Fruit fly (Drosophila melanogaster): ENCODE results near the gene Arglu1.

Gene Arglu1

DNA sequence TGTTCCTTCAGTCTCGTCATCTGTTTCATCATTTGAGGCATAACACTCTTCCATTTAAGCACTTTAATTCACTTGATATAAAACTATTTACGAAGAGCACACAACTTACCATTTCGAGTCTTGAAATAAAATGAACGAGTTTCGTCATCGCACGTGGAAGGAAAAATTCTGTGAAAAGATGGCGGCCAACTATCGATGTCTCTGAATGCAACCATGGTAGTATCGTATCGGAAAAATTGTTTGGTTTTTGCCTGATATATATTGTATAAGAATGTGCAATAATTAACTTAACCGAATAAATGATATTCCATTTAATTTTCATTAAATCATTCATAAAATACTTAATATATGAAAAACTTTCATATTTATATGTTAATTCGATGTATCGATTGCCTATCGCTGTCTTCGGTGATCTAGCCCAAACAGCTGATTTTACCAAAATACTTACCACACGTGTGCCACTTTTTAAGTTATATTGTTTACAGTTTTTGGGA lies 43.0 kb downstream of the Arglu1 start, which contains the start of gene Bka:
TSS of gene Bka (plus strand) at position 417 of the 494 bp plus-strand sequence.
- TF ChIP-seq CG15710 (tag; optimal IDR thresholded peaks at IDR 0.05) (peak; percentile 45), Pif1B (GFP tag; optimal IDR thresholded peaks at IDR 0.05) (peak; percentile 48), gl (tag; optimal IDR thresholded peaks at IDR 0.05) (peak; percentile 8), D1 (tag; optimal IDR thresholded peaks at IDR 0.05) (peak; percentile 30), Snoo (tag; optimal IDR thresholded peaks at IDR 0.05) (peak; percentile 59), Pif1A (GFP tag; optimal IDR thresholded peaks at IDR 0.05) (no peak), CG32121 (GFP tag; IDR thresholded peaks at IDR 0.05) (no peak), EcR (GFP tag; optimal IDR thresholded peaks at IDR 0.05) (no peak), CG4496 (GFP tag; IDR thresholded peaks at IDR 0.05) (peak; percentile 7; the same call in 1 of the 3 replicates)

DNA sequence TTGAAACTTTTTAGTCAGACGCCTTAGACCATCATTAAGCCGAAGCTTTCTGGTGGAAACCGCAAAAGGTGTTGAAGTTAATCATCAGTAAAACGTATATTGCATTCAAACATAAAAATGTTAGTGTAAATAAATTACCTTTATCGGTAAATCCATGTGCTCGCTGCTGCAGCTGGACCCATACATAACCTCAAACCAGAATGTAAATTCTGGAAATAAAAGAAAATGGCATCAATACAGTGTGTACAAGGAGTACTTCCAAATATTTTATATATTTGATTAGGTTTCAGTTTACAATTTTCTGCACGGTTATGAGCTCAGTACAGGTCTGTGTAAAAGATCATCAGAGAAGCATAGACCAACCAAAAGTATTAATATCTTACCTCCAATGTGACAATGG lies 43.7 kb downstream of the Arglu1 start:
- no peak for TF ChIP-seq CG8159 (tag; optimal IDR thresholded peaks at IDR 0.05)
- TF ChIP-seq EcR (GFP tag; optimal IDR thresholded peaks at IDR 0.05), result no peak
- no peak for TF ChIP-seq CG15710 (tag; optimal IDR thresholded peaks at IDR 0.05)
- no peak for TF ChIP-seq CG17806 (tag; optimal IDR thresholded peaks at IDR 0.05)
- no peak for TF ChIP-seq CG14655 (GFP tag; optimal IDR thresholded peaks at IDR 0.05)

DNA sequence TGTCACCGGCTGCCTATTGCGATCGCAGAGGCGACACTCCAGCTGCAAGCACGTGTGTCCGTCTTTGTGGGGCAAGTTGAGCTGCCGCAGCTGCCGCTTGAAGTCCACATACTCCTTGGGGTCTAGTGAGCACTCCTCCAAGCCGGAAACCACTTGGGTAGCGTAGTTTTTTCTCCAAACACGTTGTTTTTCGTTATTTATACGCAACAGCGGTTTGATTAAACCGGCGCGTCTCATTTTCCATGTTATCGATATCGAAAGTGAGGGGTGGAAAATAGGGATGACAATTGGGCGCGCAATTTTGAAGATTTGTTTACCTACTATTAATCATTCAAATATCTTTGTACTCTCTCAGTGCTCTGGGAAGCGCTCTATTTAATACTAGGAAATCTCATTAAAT lies 44.8 kb downstream of the Arglu1 start, which contains the start of gene mtDNA-helicase:
TSS of gene mtDNA-helicase (minus strand) at position 264 of the 400 bp plus-strand sequence.
- no peak for TF ChIP-seq CG15710 (tag; optimal IDR thresholded peaks at IDR 0.05)
- no peak for TF ChIP-seq rn (GFP tag; IDR thresholded peaks at IDR 0.05)
- TF ChIP-seq CG14655 (GFP tag; optimal IDR thresholded peaks at IDR 0.05), result no peak
- no peak for TF ChIP-seq CG17806 (tag; optimal IDR thresholded peaks at IDR 0.05)
- TF ChIP-seq CG12605 (GFP tag; IDR thresholded peaks at IDR 0.05), result no peak
- no peak for TF ChIP-seq gl (tag; optimal IDR thresholded peaks at IDR 0.05)

DNA sequence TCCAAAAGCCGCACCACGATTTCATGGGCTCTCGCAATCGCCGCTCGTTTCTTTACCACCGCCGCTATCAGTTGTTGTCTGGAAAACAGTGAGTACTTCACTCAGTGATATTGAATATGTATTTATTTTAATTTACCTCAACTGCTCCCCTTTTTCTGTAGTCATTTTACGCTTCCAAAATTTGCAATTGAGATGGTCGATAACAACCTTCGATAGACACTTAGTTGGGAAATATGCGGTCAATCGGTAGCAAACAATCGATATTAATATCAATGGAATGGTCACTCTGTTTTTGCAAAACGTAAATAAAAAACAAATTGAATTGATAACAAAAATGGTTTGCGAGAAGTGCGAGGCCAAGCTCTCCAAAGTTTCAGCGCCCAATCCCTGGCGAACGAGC lies 47.4 kb downstream of the Arglu1 start, which contains the start of the genes CG34183 and CG4537:
TSS of gene CG34183 (minus strand) at position 197 of the 400 bp plus-strand sequence.
TSS of gene CG4537 (plus strand) at position 310 of the 400 bp plus-strand sequence.
- TF ChIP-seq Snoo (tag; optimal IDR thresholded peaks at IDR 0.05), result no peak
- TF ChIP-seq CG10348 (GFP tag; IDR thresholded peaks at IDR 0.05), result no peak
- no peak for TF ChIP-seq rn (GFP tag; IDR thresholded peaks at IDR 0.05)
- TF ChIP-seq CG12605 (GFP tag; IDR thresholded peaks at IDR 0.05), result no peak
- TF ChIP-seq EcR (GFP tag; optimal IDR thresholded peaks at IDR 0.05), result no peak
- no peak for TF ChIP-seq D1 (tag; optimal IDR thresholded peaks at IDR 0.05)
- TF ChIP-seq Ets98B (GFP tag; IDR thresholded peaks at IDR 0.05), result no peak
- TF ChIP-seq CG8159 (tag; optimal IDR thresholded peaks at IDR 0.05), result no peak
- no peak for TF ChIP-seq CG17806 (tag; optimal IDR thresholded peaks at IDR 0.05)
- no peak for TF ChIP-seq CG14655 (GFP tag; optimal IDR thresholded peaks at IDR 0.05)
- no peak for TF ChIP-seq Pif1B (GFP tag; optimal IDR thresholded peaks at IDR 0.05)
- TF ChIP-seq CG15710 (tag; optimal IDR thresholded peaks at IDR 0.05), result no peak
- no peak for TF ChIP-seq CG32121 (GFP tag; IDR thresholded peaks at IDR 0.05)
- TF ChIP-seq CG8301 (tag; optimal IDR thresholded peaks at IDR 0.05), result no peak
- no peak for TF ChIP-seq CG34367 (tag; optimal IDR thresholded peaks at IDR 0.05)
- no peak for TF ChIP-seq gl (tag; optimal IDR thresholded peaks at IDR 0.05)
- no peak for TF ChIP-seq Pif1A (GFP tag; optimal IDR thresholded peaks at IDR 0.05)
- TF ChIP-seq CG13204 (GFP tag; optimal IDR thresholded peaks at IDR 0.05), result no peak
- no peak for TF ChIP-seq CG9948 (tag; optimal IDR thresholded peaks at IDR 0.05)

DNA sequence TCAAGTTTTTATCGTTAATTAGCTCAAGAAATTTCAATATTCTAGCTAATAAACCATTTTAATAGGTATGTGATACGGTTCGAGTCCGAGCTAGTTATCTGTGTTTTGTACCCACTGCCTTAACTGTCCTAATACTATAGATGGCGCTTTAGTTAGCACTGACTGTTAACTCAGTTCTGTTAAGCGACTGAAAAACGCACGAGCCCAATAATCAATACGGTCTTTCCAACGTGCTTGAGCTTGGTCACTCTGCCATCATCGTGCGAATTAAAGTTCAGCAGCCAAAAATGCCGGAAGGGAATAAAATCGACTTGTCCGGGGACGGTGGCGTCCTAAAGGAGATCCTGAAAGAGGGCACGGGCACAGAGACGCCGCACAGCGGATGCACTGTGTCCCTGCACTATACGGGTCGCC lies 50.1 kb downstream of the Arglu1 start, which contains the start of gene Fkbp59:
TSS of gene Fkbp59 (plus strand) at position 150 of the 414 bp plus-strand sequence.
- TF ChIP-seq CG4496 (GFP tag; IDR thresholded peaks at IDR 0.05), result peak; percentile 41; the same call in 1 of the 3 replicates
- no peak for TF ChIP-seq Pif1B (GFP tag; optimal IDR thresholded peaks at IDR 0.05)

DNA sequence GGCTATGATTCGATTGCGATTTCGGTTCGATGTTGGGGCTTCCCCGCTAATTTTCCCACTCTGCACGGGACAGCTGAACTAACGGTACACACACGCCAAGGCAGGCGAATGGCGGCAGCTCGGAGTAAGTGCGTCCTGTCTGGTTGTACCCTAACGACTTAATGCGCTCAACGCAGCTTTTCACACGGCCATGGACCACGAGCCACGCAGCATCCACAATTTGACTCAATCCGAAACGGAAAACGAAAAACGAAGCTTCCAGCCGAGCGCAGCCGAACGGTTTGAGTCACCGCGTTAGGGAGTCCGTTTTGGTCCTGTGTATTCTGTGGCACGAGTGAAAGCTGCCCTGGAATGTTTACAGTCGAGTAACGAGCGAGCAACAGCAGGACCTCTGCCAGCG lies 51.8 kb downstream of the Arglu1 start, which contains the start of gene nAChRalpha6:
TSS of gene nAChRalpha6 (minus strand) at position 165 of the 400 bp plus-strand sequence.
- TF ChIP-seq gl (tag; optimal IDR thresholded peaks at IDR 0.05) (no peak), rn (GFP tag; IDR thresholded peaks at IDR 0.05) (no peak)
